ENCODE assay signal across 3 worm cellular contexts in the genomic region with DNA sequence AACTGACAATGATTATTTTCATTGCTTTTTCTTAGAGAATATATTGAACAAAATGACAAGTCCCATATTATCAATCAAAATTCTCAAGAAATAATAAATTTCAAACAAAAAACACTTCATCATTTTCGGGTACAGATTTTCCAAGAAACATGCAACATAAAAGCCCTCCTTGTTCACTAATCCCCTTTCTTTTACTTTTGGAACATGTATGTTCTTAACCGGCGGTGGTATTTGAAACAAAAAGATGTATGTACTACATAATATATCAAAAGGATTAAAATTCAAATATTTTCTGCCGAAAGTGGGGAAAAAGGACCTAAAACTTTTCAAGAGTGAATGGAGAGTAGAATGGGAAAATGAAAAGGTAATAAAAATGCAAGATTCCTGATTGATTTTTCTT.
A peak's percentile ranks its signal among the peaks of the same experiment; 100 is the strongest.
TF ChIP-seq lines count a peak whose summit lies in the region.

No protein-coding gene starts in this region.

TF ChIP-seq in whole organism, L1 larva, 84 proteins besides CTCF, POLR2A, EP300 and RAD21:
- TF ChIP-seq efl-1 (optimal IDR thresholded peaks at IDR 0.05; lab: Kevin White, UChicago) (no peak), efl-1 (GFP tag; optimal IDR thresholded peaks at IDR 0.05 in 1 of 2; lab: Kevin White, UChicago) (no peak), lin-15B (tag; optimal IDR thresholded peaks at IDR 0.05; lab: Kevin White, UChicago) (no peak), hpl-2 (GFP tag; optimal IDR thresholded peaks at IDR 0.05; lab: Kevin White, UChicago) (no peak), nhr-85 (tag; lab: Kevin White, UChicago) (no peak), egl-13 (tag; optimal IDR thresholded peaks at IDR 0.05; lab: Kevin White, UChicago) (no peak), unc-30 (tag; optimal IDR thresholded peaks at IDR 0.05; lab: Kevin White, UChicago) (peak; percentile 62), unc-86 (tag; optimal IDR thresholded peaks at IDR 0.05; lab: Kevin White, UChicago) (no peak), mab-9 (GFP tag; IDR thresholded peaks at IDR 0.05; lab: Robert Waterston, UW) (peak; percentile 48; the same call in 1 of the 2 replicates), fkh-4 (tag; optimal IDR thresholded peaks at IDR 0.05; lab: Kevin White, UChicago; ENCODE audit: borderline replicate concordance) (no peak), nhr-76 (tag; optimal IDR thresholded peaks at IDR 0.05; lab: Kevin White, UChicago) (no peak)

TF ChIP-seq in whole organism, L2 larva, 48 proteins besides CTCF, POLR2A, EP300 and RAD21:
- TF ChIP-seq nhr-25 (tag; optimal IDR thresholded peaks at IDR 0.05; lab: Kevin White, UChicago) (no peak), mab-5 (tag; optimal IDR thresholded peaks at IDR 0.05; lab: Kevin White, UChicago) (peak; percentile 83), unc-55 (GFP tag; optimal IDR thresholded peaks at IDR 0.05; lab: Kevin White, UChicago) (peak; percentile 78), peb-1 (tag; optimal IDR thresholded peaks at IDR 0.05; lab: Kevin White, UChicago) (no peak)

TF ChIP-seq in whole organism, L4 larva, 104 proteins besides CTCF, POLR2A, EP300 and RAD21:
- TF ChIP-seq aha-1 (tag; lab: Kevin White, UChicago): peak; percentile 35
- TF ChIP-seq F44E2.7 (GFP tag; IDR thresholded peaks at IDR 0.05; lab: Robert Waterston, UW): no peak
